Worm (Caenorhabditis elegans) whole organism, young adult: ENCODE measurements around the gene Y73C8B.3.

Experiments
- B0035.1 ChIP-seq: sonication (generic microtip); optimal IDR thresholded peaks from 2 replicates; lab custom pipeline; 2016; ENCODE audit warnings: missing genetic modification characterization, mild to moderate bottlenecking, missing compliant biosample characterization, missing genotype, missing genetic modification reagents
- F57A8.1 ChIP-seq: fragments of 200-800 bp; sonication (Bioruptor generic); optimal IDR thresholded peaks from 2 replicates; lab custom pipeline; 2018; ENCODE audit warnings: mild to moderate bottlenecking, missing genetic modification characterization, moderate library complexity, missing compliant biosample characterization
- K12H6.12 ChIP-seq: fragments of 200-800 bp; sonication (Bioruptor generic); optimal IDR thresholded peaks from 2 replicates; lab custom pipeline; 2018; ENCODE audit warnings: mild to moderate bottlenecking, missing genetic modification characterization, missing compliant biosample characterization
- Y53F4B.3 ChIP-seq: fragments of 200-800 bp; sonication (Bioruptor generic); IDR thresholded peaks from 2 replicates; pipeline ENCODE4 v1.3.6; 2022; ENCODE audit warnings: missing genetic modification reagents, missing genetic modification characterization, missing compliant biosample characterization
- Y56A3A.18 ChIP-seq: fragments of 200-800 bp; sonication (Bioruptor generic); IDR thresholded peaks from 2 replicates; pipeline ENCODE4 v1.3.6; 2022; ENCODE audit warnings: missing genetic modification reagents, missing genetic modification characterization, missing compliant biosample characterization
- Y67H2A.10 ChIP-seq: fragments of 200-800 bp; sonication (Bioruptor generic); conservative IDR thresholded peaks from 2 replicates; pipeline ENCODE4 v1.3.6; 2022; ENCODE audit warnings: missing genetic modification reagents, missing genetic modification characterization, missing compliant biosample characterization
- Y79H2A.3 ChIP-seq: fragments of 200-800 bp; sonication (Bioruptor generic); conservative IDR thresholded peaks from 2 replicates; pipeline ENCODE4 v1.3.6; 2022; ENCODE audit warnings: missing genetic modification reagents, missing genetic modification characterization, missing compliant biosample characterization
- ZK185.1 ChIP-seq: sonication (generic microtip); optimal IDR thresholded peaks from 2 replicates; lab custom pipeline; 2016; ENCODE audit warnings: mild to moderate bottlenecking, missing genetic modification characterization, missing compliant biosample characterization; ENCODE audit not compliant: poor library complexity, severe bottlenecking
- ama-1 ChIP-seq, 3 experiments: fragments of 150-350 bp in 1 of 3; sonication (generic microtip) in 2 of 3; optimal IDR thresholded peaks; 2 replicates each; lab custom pipeline; 2014 to 2018; ENCODE audit warnings: missing biosample characterization in 2 of 3, missing genetic modification characterization in 2 of 3, missing genetic modification reagents in 2 of 3
- aptf-3 ChIP-seq: fragments of 200-800 bp; sonication (Bioruptor generic); IDR thresholded peaks from 2 replicates; pipeline ENCODE4 v1.3.6; 2022; ENCODE audit warnings: missing genetic modification characterization, missing compliant biosample characterization
- ccch-3 ChIP-seq: fragments of 200-800 bp; sonication (Bioruptor generic); optimal IDR thresholded peaks from 2 replicates; lab custom pipeline; 2018; ENCODE audit warnings: mild to moderate bottlenecking, missing genetic modification characterization, missing compliant biosample characterization
- cebp-1 ChIP-seq, 2 experiments: fragments of 200-800 bp in 1 of 2; sonication (Bioruptor generic) in 1 of 2; sonication (generic microtip) in 1 of 2; IDR thresholded peaks in 1 of 2; optimal IDR thresholded peaks in 1 of 2; 2 replicates each; pipeline versions ENCODE4 v1.3.6 to Lab custom; 2017 to 2022; ENCODE audit warnings: missing compliant biosample characterization in 2 of 2, missing genetic modification characterization in 2 of 2, mild to moderate bottlenecking in 1 of 2, missing genetic modification reagents in 1 of 2, moderate library complexity in 1 of 2
- dox-1 ChIP-seq: fragments of 200-800 bp; sonication (Bioruptor generic); IDR thresholded peaks from 2 replicates; pipeline ENCODE4 v1.3.6; 2022; ENCODE audit warnings: missing genetic modification reagents, missing genetic modification characterization, missing compliant biosample characterization
- egrh-3 ChIP-seq: fragments of 200-800 bp; sonication (Bioruptor generic); IDR thresholded peaks from 2 replicates; pipeline ENCODE4 v1.3.6; 2022; ENCODE audit warnings: missing genetic modification reagents, missing genetic modification characterization, missing compliant biosample characterization
- ets-4 ChIP-seq: fragments of 200-800 bp; sonication (Bioruptor generic); optimal IDR thresholded peaks from 2 replicates; lab custom pipeline; 2018; ENCODE audit warnings: mild to moderate bottlenecking, missing genetic modification characterization, missing compliant biosample characterization
- gei-17 ChIP-seq: fragments of 200-800 bp; sonication (Bioruptor generic); optimal IDR thresholded peaks from 2 replicates; lab custom pipeline; 2018; ENCODE audit warnings: mild to moderate bottlenecking, missing genetic modification characterization, missing compliant biosample characterization
- him-1 ChIP-seq: sonication (generic microtip); optimal IDR thresholded peaks from 2 replicates; lab custom pipeline; 2016; ENCODE audit warnings: missing genotype, missing genetic modification reagents, missing genetic modification characterization, missing compliant biosample characterization
- lsy-27 ChIP-seq: sonication (generic microtip); optimal IDR thresholded peaks from 2 replicates; lab custom pipeline; 2017; ENCODE audit warnings: missing genetic modification characterization, mild to moderate bottlenecking, missing compliant biosample characterization, antibody characterized with exemption, missing genotype, borderline replicate concordance; ENCODE audit not compliant: insufficient read depth
- madf-10 ChIP-seq: sonication (generic microtip); optimal IDR thresholded peaks from 2 replicates; lab custom pipeline; 2016; ENCODE audit warnings: mild to moderate bottlenecking, missing genetic modification characterization, missing compliant biosample characterization
- mcd-1 ChIP-seq: fragments of 200-800 bp; sonication (Bioruptor generic); IDR thresholded peaks from 2 replicates; pipeline ENCODE4 v1.3.6; 2022; ENCODE audit warnings: missing genetic modification reagents, missing genetic modification characterization, missing compliant biosample characterization
- mxl-1 ChIP-seq: sonication (generic microtip); optimal IDR thresholded peaks from 2 replicates; lab custom pipeline; 2016; ENCODE audit warnings: missing genetic modification characterization, missing compliant biosample characterization
- nfyb-1 ChIP-seq: fragments of 200-800 bp; sonication (Bioruptor generic); IDR thresholded peaks from 2 replicates; pipeline ENCODE4 v1.3.6; 2022; ENCODE audit warnings: missing genetic modification reagents, missing genetic modification characterization, missing compliant biosample characterization
- nhr-27 ChIP-seq: fragments of 200-800 bp; sonication (Bioruptor generic); optimal IDR thresholded peaks from 2 replicates; lab custom pipeline; 2018; ENCODE audit warnings: mild to moderate bottlenecking, missing genetic modification characterization, moderate library complexity, missing compliant biosample characterization
- nhr-80 ChIP-seq: sonication (generic microtip); optimal IDR thresholded peaks from 2 replicates; lab custom pipeline; 2016; ENCODE audit warnings: missing genetic modification characterization, missing compliant biosample characterization
- rec-8 ChIP-seq, 2 experiments: sonication (generic microtip); optimal IDR thresholded peaks; 2 replicates each; lab custom pipeline; 2016; ENCODE audit warnings: mild to moderate bottlenecking in 2 of 2, missing genetic modification characterization in 2 of 2, missing genetic modification reagents in 2 of 2, missing genotype in 2 of 2, missing biosample characterization in 1 of 2, missing compliant biosample characterization in 1 of 2, moderate library complexity in 1 of 2
- sdz-38 ChIP-seq: sonication (generic microtip); optimal IDR thresholded peaks from 2 replicates; lab custom pipeline; 2016; ENCODE audit warnings: missing genotype, missing genetic modification characterization, missing compliant biosample characterization
- snpc-3.4 ChIP-seq: sonication (generic microtip); optimal IDR thresholded peaks from 2 replicates; lab custom pipeline; 2017; ENCODE audit warnings: missing genetic modification characterization, mild to moderate bottlenecking, missing compliant biosample characterization, antibody characterized with exemption, moderate library complexity, missing genotype, missing genetic modification reagents
- tbx-9 ChIP-seq: sonication (generic microtip); optimal IDR thresholded peaks from 2 replicates; lab custom pipeline; 2016; ENCODE audit warnings: borderline replicate concordance, missing genetic modification characterization, inconsistent platforms, missing compliant biosample characterization

Gene Y73C8B.3

ce11 chrV:3196832-3197329, 3.8 kb upstream of the Y73C8B.3 start, which contains the start of the genes Y73C8B.1 and Y73C8B.5:
TSS of gene Y73C8B.1 (minus strand) at chrV:3196882.
TSS of gene Y73C8B.5 (plus strand) at chrV:3197268.
- TF ChIP-seq cebp-1 (GFP tag; IDR thresholded peaks at IDR 0.05; lab: Robert Waterston, UW) (no peak), cebp-1 (tag; optimal IDR thresholded peaks at IDR 0.05; lab: Kevin White, UChicago) (peak; percentile 2), ets-4 (no peak)

ce11 chrV:3195814-3196213, 2.8 kb upstream of the Y73C8B.3 start:
- no peak for TF ChIP-seq ZK185.1 (tag; lab: Kevin White, UChicago)
- TF ChIP-seq B0035.1 (tag; lab: Kevin White, UChicago): no peak
- no peak for TF ChIP-seq tbx-9
- TF ChIP-seq sdz-38: no peak
- no peak for TF ChIP-seq F57A8.1 (GFP tag; lab: Kevin White, UChicago)
- TF ChIP-seq nfyb-1: peak; percentile 66; the same call in 1 of the 2 replicates

ce11 chrV:3194952-3195450, 2.0 kb upstream of the Y73C8B.3 start, which contains the start of gene Y73C8B.2:
TSS of gene Y73C8B.2 (minus strand) at chrV:3195002.
- TF ChIP-seq rec-8 (tag; optimal IDR thresholded peaks at IDR 0.05; lab: Kevin White, UChicago) (no peak), mxl-1 (tag; lab: Kevin White, UChicago) (no peak), nhr-80 (tag; lab: Kevin White, UChicago) (peak; percentile 8), dox-1 (GFP tag; lab: Robert Waterston, UW) (no peak), Y79H2A.3 (GFP tag; lab: Robert Waterston, UW) (no peak), nhr-27 (tag; lab: Kevin White, UChicago) (no peak), mcd-1 (GFP tag; lab: Robert Waterston, UW) (peak; percentile 73), madf-10 (tag; lab: Kevin White, UChicago) (no peak), snpc-3.4 (tag; lab: Kevin White, UChicago) (no peak), aptf-3 (GFP tag; lab: Robert Waterston, UW) (no peak)

- TF ChIP-seq gei-17 (GFP tag; lab: Kevin White, UChicago): no peak
- no peak for TF ChIP-seq lsy-27 (tag; lab: Kevin White, UChicago)
- TF ChIP-seq Y53F4B.3 (GFP tag; lab: Robert Waterston, UW): no peak
- no peak for TF ChIP-seq him-1 (tag; lab: Kevin White, UChicago)
- no peak for TF ChIP-seq ccch-3
- TF ChIP-seq ets-4: no peak
- TF ChIP-seq K12H6.12 (tag; lab: Kevin White, UChicago): no peak
- no peak for TF ChIP-seq Y56A3A.18 (GFP tag; lab: Robert Waterston, UW)
- no peak for TF ChIP-seq ama-1 (optimal IDR thresholded peaks at IDR 0.05; lab: Kevin White, UChicago)
- TF ChIP-seq ama-1 (GFP tag; optimal IDR thresholded peaks at IDR 0.05; lab: Kevin White, UChicago): no peak
Measured at ce11 chrV:3188043-3188442, 5.0 kb downstream of the Y73C8B.3 start, which contains the start of gene lag-2. TSS of gene lag-2 (plus strand) at chrV:3188343.

- TF ChIP-seq egrh-3 (GFP tag; lab: Robert Waterston, UW) (peak; percentile 78; the same call in 1 of the 2 replicates), Y67H2A.10 (GFP tag; lab: Robert Waterston, UW) (no peak)
- TF ChIP-seq, all 124 proteins: peak for 1
Measured at ce11 chrV:3185855-3186254, 7.2 kb downstream of the Y73C8B.3 start.
